2 worm cellular contexts compared by ENCODE assay signal in genomic region chrII:12969622-12970021, ce11.
TF ChIP-seq lines count a peak whose summit lies in the region.

TSS of gene Y38F1A.4 (minus strand) at chrII:12969722.

TF ChIP-seq in whole organism, L1 larva, 84 proteins besides CTCF, POLR2A, EP300 and RAD21:
- TF ChIP-seq efl-3 (GFP tag; optimal IDR thresholded peaks at IDR 0.05; lab: Kevin White, UChicago), result no peak
- TF ChIP-seq nhr-237 (tag; optimal IDR thresholded peaks at IDR 0.05; lab: Kevin White, UChicago), result no peak
- TF ChIP-seq snpc-4 (tag; optimal IDR thresholded peaks at IDR 0.05; lab: Kevin White, UChicago), result no peak
- no peak for TF ChIP-seq lsy-2 (tag; optimal IDR thresholded peaks at IDR 0.05; lab: Kevin White, UChicago)
- no peak for TF ChIP-seq unc-30 (tag; optimal IDR thresholded peaks at IDR 0.05; lab: Kevin White, UChicago)
- no peak for TF ChIP-seq lin-35 (GFP tag; optimal IDR thresholded peaks at IDR 0.05; lab: Kevin White, UChicago)
- peak; percentile 82 for TF ChIP-seq hlh-4 (tag; optimal IDR thresholded peaks at IDR 0.05; lab: Kevin White, UChicago)

TF ChIP-seq in whole organism, mixed stage, embryonic, 35 proteins besides CTCF, POLR2A, EP300 and RAD21:
- no peak for TF ChIP-seq nhr-12 (tag; optimal IDR thresholded peaks at IDR 0.05; lab: Kevin White, UChicago)
- TF ChIP-seq zip-8 (tag; optimal IDR thresholded peaks at IDR 0.05; lab: Kevin White, UChicago), result peak; percentile 1
